Fruit fly (Drosophila melanogaster) Kc167 (cell line): ENCODE results near the gene CG15155.

Source experiments
- Myc ChIP-seq: fragments of >200 bp; optimal IDR thresholded peaks from 2 replicates; lab custom pipeline; 2017; ENCODE audit warnings: missing external identifiers
- Sin3A ChIP-seq: fragments of >200 bp; optimal IDR thresholded peaks from 2 replicates; lab custom pipeline; 2018; ENCODE audit warnings: missing external identifiers

dm6 chr2L:18145253-18145652 is 9.4 kb upstream of the CG15155 start:
- TF ChIP-seq Sin3A (no peak), Myc (lab: Kevin White, UChicago) (no peak)
